1 worm cellular context compared by ENCODE assay signal in the genomic region with DNA sequence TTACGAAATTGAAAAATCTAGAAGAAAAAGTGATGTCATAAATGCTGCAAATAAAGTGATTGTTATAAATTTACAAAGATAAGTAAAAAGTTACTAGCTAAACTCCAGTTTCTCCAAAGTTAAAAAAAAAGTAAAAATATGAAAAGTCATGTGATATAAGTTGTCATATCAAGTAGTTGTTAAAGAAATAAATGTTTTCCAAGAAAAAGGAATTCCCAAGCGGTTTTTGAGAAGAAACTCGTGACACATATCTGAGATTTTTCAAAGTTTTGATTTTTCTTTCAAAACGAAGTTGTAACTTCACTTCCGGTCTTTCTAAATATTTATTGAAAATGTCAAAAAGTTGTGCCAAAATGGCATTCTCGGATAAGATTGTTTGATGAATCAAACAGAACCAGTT.
TF ChIP-seq lines count a peak whose summit lies in the region.

No protein-coding gene starts in this region.

TF ChIP-seq in whole organism, L1 larva, 84 proteins besides CTCF, POLR2A, EP300 and RAD21 (continued from another document):
- TF ChIP-seq mdl-1 (tag; optimal IDR thresholded peaks at IDR 0.05; lab: Kevin White, UChicago) = no peak
- no peak for TF ChIP-seq C16A3.4 (tag; optimal IDR thresholded peaks at IDR 0.05; lab: Kevin White, UChicago)
- TF ChIP-seq ceh-90 (tag; optimal IDR thresholded peaks at IDR 0.05; lab: Kevin White, UChicago) = no peak
- TF ChIP-seq dsc-1 (tag; optimal IDR thresholded peaks at IDR 0.05; lab: Kevin White, UChicago) = no peak
- TF ChIP-seq vab-15 (tag; optimal IDR thresholded peaks at IDR 0.05; lab: Kevin White, UChicago) = no peak
- TF ChIP-seq alr-1 (tag; optimal IDR thresholded peaks at IDR 0.05; lab: Kevin White, UChicago; ENCODE audit: borderline replicate concordance) = no peak
- TF ChIP-seq sup-37 (GFP tag; optimal IDR thresholded peaks at IDR 0.05; lab: Kevin White, UChicago) = no peak
- TF ChIP-seq pqm-1 (tag; optimal IDR thresholded peaks at IDR 0.05; lab: Kevin White, UChicago) = no peak
- no peak for TF ChIP-seq snpc-4 (tag; optimal IDR thresholded peaks at IDR 0.05; lab: Kevin White, UChicago)
- TF ChIP-seq dpl-1 (GFP tag; optimal IDR thresholded peaks at IDR 0.05; lab: Kevin White, UChicago) = no peak
- TF ChIP-seq nhr-85 (tag; lab: Kevin White, UChicago) = peak; percentile 38
- TF ChIP-seq efl-3 (GFP tag; optimal IDR thresholded peaks at IDR 0.05; lab: Kevin White, UChicago) = no peak
- no peak for TF ChIP-seq sox-4 (tag; optimal IDR thresholded peaks at IDR 0.05; lab: Kevin White, UChicago)
- no peak for TF ChIP-seq ceh-88 (GFP tag; IDR thresholded peaks at IDR 0.05; lab: Robert Waterston, UW)
- peak; percentile 8; the same call in 1 of the 2 replicates for TF ChIP-seq nhr-19 (GFP tag; conservative IDR thresholded peaks at IDR 0.05; lab: Robert Waterston, UW)
- TF ChIP-seq unc-30 (tag; optimal IDR thresholded peaks at IDR 0.05; lab: Kevin White, UChicago) = no peak
- TF ChIP-seq tlp-1 (tag; optimal IDR thresholded peaks at IDR 0.05; lab: Kevin White, UChicago) = no peak
- TF ChIP-seq ceh-63 (GFP tag; optimal IDR thresholded peaks at IDR 0.05; lab: Kevin White, UChicago) = no peak
- no peak for TF ChIP-seq mep-1 (tag; optimal IDR thresholded peaks at IDR 0.05; lab: Kevin White, UChicago)
- no peak for TF ChIP-seq ceh-82 (tag; optimal IDR thresholded peaks at IDR 0.05; lab: Kevin White, UChicago)
- peak; percentile 52 for TF ChIP-seq lin-39 (tag; optimal IDR thresholded peaks at IDR 0.05; lab: Kevin White, UChicago)
- TF ChIP-seq ceh-8 (GFP tag; optimal IDR thresholded peaks at IDR 0.05; lab: Kevin White, UChicago) = no peak
- TF ChIP-seq fos-1 (tag; optimal IDR thresholded peaks at IDR 0.05; lab: Kevin White, UChicago) = no peak
- no peak for TF ChIP-seq unc-98 (GFP tag; IDR thresholded peaks at IDR 0.05; lab: Robert Waterston, UW)
- no peak for TF ChIP-seq pax-3 (tag; optimal IDR thresholded peaks at IDR 0.05; lab: Kevin White, UChicago)
- TF ChIP-seq egl-27 (tag; optimal IDR thresholded peaks at IDR 0.05; lab: Kevin White, UChicago) = no peak
- no peak for TF ChIP-seq lin-15B (tag; optimal IDR thresholded peaks at IDR 0.05; lab: Kevin White, UChicago)
- no peak for TF ChIP-seq nhr-28 (tag; optimal IDR thresholded peaks at IDR 0.05; lab: Kevin White, UChicago)
- no peak for TF ChIP-seq nhr-11 (tag; optimal IDR thresholded peaks at IDR 0.05; lab: Kevin White, UChicago)
- no peak for TF ChIP-seq ztf-11 (tag; optimal IDR thresholded peaks at IDR 0.05; lab: Kevin White, UChicago)
- TF ChIP-seq swsn-7 (tag; optimal IDR thresholded peaks at IDR 0.05; lab: Kevin White, UChicago) = peak; percentile 16
- no peak for TF ChIP-seq nhr-12 (tag; optimal IDR thresholded peaks at IDR 0.05; lab: Kevin White, UChicago)
- TF ChIP-seq F16B12.6 (tag; optimal IDR thresholded peaks at IDR 0.05; lab: Kevin White, UChicago) = no peak
- no peak for TF ChIP-seq aha-1 (tag; optimal IDR thresholded peaks at IDR 0.05; lab: Kevin White, UChicago)
- no peak for TF ChIP-seq tbx-2 (tag; optimal IDR thresholded peaks at IDR 0.05; lab: Kevin White, UChicago)
